Fruit fly (Drosophila melanogaster) whole organism, wandering third instar larva: ENCODE measurements around the gene CG31457.
A peak's percentile ranks its signal among the peaks of the same experiment; 100 is the strongest.

Source experiments
- HLH106 ChIP-seq: fragments of 200-800 bp; optimal IDR thresholded peaks from 3 replicates; lab custom pipeline; 2019; ENCODE audit warnings: missing biosample characterization, mild to moderate bottlenecking, missing genetic modification characterization, moderate library complexity
- Myc ChIP-seq: fragments of >200 bp; optimal IDR thresholded peaks from 2 replicates; lab custom pipeline; 2017
- N ChIP-seq: fragments of >200 bp; optimal IDR thresholded peaks from 2 replicates; lab custom pipeline; 2018; ENCODE audit warnings: missing biosample characterization, missing external identifiers, missing genetic modification characterization
- Sp1 ChIP-seq: fragments of 200-800 bp; sonication (Bioruptor generic); optimal IDR thresholded peaks from 3 replicates; lab custom pipeline; 2019; ENCODE audit warnings: missing biosample characterization, mild to moderate bottlenecking, missing genetic modification characterization, moderate library complexity
- dl ChIP-seq, 2 experiments: fragments of 175-275, 200-275 bp in 1 of 2; fragments of 200-275 bp in 1 of 2; sonication (Bioruptor generic); optimal IDR thresholded peaks; lab custom pipeline; 2018; ENCODE audit warnings: mild to moderate bottlenecking in 2 of 2, missing biosample characterization in 2 of 2, missing genetic modification characterization in 2 of 2, moderate library complexity in 2 of 2; ENCODE audit not compliant: partially characterized antibody in 2 of 2, insufficient read depth in 1 of 2
- ey ChIP-seq: fragments of 200-800 bp; sonication (Bioruptor generic); optimal IDR thresholded peaks from 2 replicates; lab custom pipeline; 2016; ENCODE audit warnings: missing biosample characterization, missing genetic modification characterization
- h ChIP-seq: fragments of 200-800 bp; sonication (Bioruptor generic); optimal IDR thresholded peaks from 3 replicates; lab custom pipeline; 2016; ENCODE audit warnings: missing biosample characterization, mild to moderate bottlenecking, missing genetic modification characterization

DNA sequence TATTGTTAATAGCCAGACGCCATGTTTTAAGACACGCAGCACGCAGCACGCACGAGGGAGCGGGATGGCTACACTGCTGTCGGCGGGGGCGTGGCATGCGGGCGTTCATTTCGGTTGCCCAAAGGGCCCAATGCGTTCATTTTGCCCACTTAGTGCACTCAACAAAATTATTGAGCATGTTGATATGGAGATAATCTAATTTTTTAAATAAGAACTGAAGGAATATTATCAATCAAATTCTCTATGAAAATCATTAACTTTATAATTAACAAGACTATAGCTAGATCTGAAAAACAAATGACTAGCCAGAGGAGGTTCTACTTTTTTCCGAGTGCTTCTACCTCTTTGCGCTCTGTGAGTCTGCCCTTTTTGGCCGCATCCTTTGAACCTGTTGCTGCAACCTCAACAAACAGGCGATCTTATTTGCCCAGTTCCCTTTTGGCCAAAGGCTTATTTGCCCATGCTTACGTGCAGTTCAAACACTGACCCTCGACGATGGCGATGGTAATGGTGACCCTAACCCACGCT lies 5.6 kb upstream of the CG31457 start:
- TF ChIP-seq Sp1 = no peak
- TF ChIP-seq HLH106 = peak; percentile 12
- TF ChIP-seq Myc (lab: Kevin White, UChicago) = no peak
- TF ChIP-seq h = no peak
- TF ChIP-seq ey (GFP tag; lab: Kevin White, UChicago) = no peak
- no peak for TF ChIP-seq N
- no peak for TF ChIP-seq dl (GFP tag; optimal IDR thresholded peaks at IDR 0.05; lab: Kevin White, UChicago; ENCODE audit: insufficient read depth in 1 of 2, partially characterized antibody in 2 of 2)
